Fruit fly (Drosophila melanogaster) whole organism: Measurements from ENCODE around the gene Pdh.

ENCODE experiments used
- CG8478 ChIP-seq: fragments of >200 bp; optimal IDR thresholded peaks from 2 replicates; lab custom pipeline; 2018; ENCODE audit warnings: inconsistent platforms
- Dll ChIP-seq: fragments of >200 bp; optimal IDR thresholded peaks from 2 replicates; lab custom pipeline; 2017
- EcR ChIP-seq, 2 experiments: fragments of >200 bp; optimal IDR thresholded peaks; 2 replicates each; lab custom pipeline; 2017; ENCODE audit warnings: missing biosample characterization in 2 of 2, missing genetic modification characterization in 2 of 2, missing genetic modification reagents in 2 of 2
- pan ChIP-seq: fragments of >200 bp; optimal IDR thresholded peaks from 2 replicates; lab custom pipeline; 2017
- psq ChIP-seq: fragments of >200 bp; optimal IDR thresholded peaks from 2 replicates; lab custom pipeline; 2017

DNA sequence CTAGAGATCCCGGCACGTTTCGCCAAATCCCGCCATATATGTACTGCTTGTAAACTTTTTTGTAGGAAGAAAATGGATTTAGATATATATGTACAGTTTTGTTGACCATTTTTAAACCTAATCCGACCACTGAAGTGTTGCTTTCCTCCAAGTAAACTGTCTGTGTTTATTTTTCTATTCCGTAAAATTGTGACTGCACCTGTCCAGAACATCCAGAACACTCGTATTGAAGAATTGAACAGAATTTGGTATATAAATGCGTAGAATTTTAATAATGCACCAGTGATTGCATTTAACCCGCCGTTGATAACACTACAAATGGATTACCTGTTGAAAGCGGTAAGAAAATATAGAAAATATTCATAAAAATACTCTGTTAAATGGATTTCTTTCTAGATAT, 50.1 kb downstream of the Pdh start, which contains the start of gene CG43249:
- no peak for TF ChIP-seq Dll (lab: Kevin White, UChicago)
- TF ChIP-seq pan (lab: Kevin White, UChicago): no peak
- no peak for TF ChIP-seq psq
- no peak for TF ChIP-seq CG8478
- no peak for TF ChIP-seq EcR (GFP tag; optimal IDR thresholded peaks at IDR 0.05; lab: Kevin White, UChicago)
